Worm (Caenorhabditis elegans) whole organism, young adult: Measurements from ENCODE around the gene C56G2.4.

Source experiments
- ama-1 ChIP-seq, 3 experiments: fragments of 150-350 bp in 1 of 3; sonication (generic microtip) in 2 of 3; optimal IDR thresholded peaks; 2 replicates each; lab custom pipeline; 2014 to 2018; ENCODE audit warnings: missing biosample characterization in 2 of 3, missing genetic modification characterization in 2 of 3, missing genetic modification reagents in 2 of 3
- athp-1 ChIP-seq: sonication (generic microtip); optimal IDR thresholded peaks from 2 replicates; lab custom pipeline; 2017; ENCODE audit warnings: mild to moderate bottlenecking, missing genetic modification characterization, missing compliant biosample characterization
- ceh-100 ChIP-seq: fragments of 200-800 bp; sonication (Bioruptor generic); IDR thresholded peaks from 2 replicates; pipeline ENCODE4 v1.3.6; 2022; ENCODE audit warnings: missing genetic modification reagents, missing genetic modification characterization, missing compliant biosample characterization
- dpff-1 ChIP-seq: sonication (generic microtip); optimal IDR thresholded peaks from 2 replicates; lab custom pipeline; 2017; ENCODE audit warnings: mild to moderate bottlenecking, missing genetic modification characterization, missing compliant biosample characterization
- lin-54 ChIP-seq: fragments of 200-800 bp; sonication (Bioruptor generic); optimal IDR thresholded peaks from 2 replicates; lab custom pipeline; 2018; ENCODE audit warnings: mild to moderate bottlenecking, missing genetic modification characterization, missing compliant biosample characterization
- lsl-1 ChIP-seq: fragments of 200-800 bp; sonication (Bioruptor generic); optimal IDR thresholded peaks from 2 replicates; lab custom pipeline; 2018; ENCODE audit warnings: mild to moderate bottlenecking, missing genetic modification characterization, moderate library complexity, missing compliant biosample characterization
- madf-10 ChIP-seq: sonication (generic microtip); optimal IDR thresholded peaks from 2 replicates; lab custom pipeline; 2016; ENCODE audit warnings: mild to moderate bottlenecking, missing genetic modification characterization, missing compliant biosample characterization
- mxl-1 ChIP-seq: sonication (generic microtip); optimal IDR thresholded peaks from 2 replicates; lab custom pipeline; 2016; ENCODE audit warnings: missing genetic modification characterization, missing compliant biosample characterization
- nfya-2 ChIP-seq: fragments of 200-800 bp; sonication (Bioruptor generic); IDR thresholded peaks from 2 replicates; pipeline ENCODE4 v1.3.6; 2022; ENCODE audit warnings: missing genetic modification reagents, missing genetic modification characterization, missing compliant biosample characterization
- nhr-90 ChIP-seq: sonication (generic microtip); optimal IDR thresholded peaks from 2 replicates; lab custom pipeline; 2016; ENCODE audit warnings: missing genotype, mild to moderate bottlenecking, missing genetic modification characterization, missing compliant biosample characterization

DNA sequence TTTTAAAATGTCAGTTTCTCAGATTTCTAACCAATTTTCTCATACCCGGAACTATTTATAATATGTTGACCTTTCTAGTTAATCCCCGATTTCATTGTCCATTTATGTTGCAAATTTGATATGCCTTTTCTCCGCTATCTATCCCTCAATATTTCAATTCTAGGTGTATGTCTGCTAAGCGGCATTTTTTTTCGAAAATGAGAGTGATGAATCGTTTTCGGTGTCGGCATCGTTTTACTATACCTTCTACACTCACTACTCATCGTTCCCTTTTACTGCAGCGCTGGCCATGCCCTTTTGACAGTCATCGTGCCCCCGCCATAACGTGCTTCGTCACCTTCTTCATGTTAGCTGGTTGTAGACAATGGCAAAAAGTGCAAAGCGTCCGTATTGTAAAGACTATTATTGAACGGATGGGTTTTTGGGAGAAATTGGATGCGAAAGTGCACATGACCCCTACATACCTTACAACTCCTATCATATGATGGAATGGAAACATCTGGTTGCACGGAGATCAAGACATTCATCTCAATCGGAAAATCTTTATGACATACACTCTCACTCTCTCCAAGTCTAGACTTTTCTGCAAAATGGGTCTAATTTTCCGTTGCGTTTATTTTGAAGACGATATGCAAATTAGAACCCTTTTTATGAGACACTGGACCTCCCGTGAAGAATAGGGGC lies 27.8 kb downstream of the C56G2.4 start:
- no peak for TF ChIP-seq nhr-90 (tag; lab: Kevin White, UChicago)
- no peak for TF ChIP-seq athp-1 (tag; lab: Kevin White, UChicago)
- TF ChIP-seq lin-54 (GFP tag; lab: Kevin White, UChicago), result no peak
- no peak for TF ChIP-seq mxl-1 (tag; lab: Kevin White, UChicago)
- no peak for TF ChIP-seq ama-1 (optimal IDR thresholded peaks at IDR 0.05; lab: Kevin White, UChicago)
- no peak for TF ChIP-seq ama-1 (GFP tag; optimal IDR thresholded peaks at IDR 0.05; lab: Kevin White, UChicago)
- no peak for TF ChIP-seq lsl-1
- TF ChIP-seq nfya-2 (GFP tag; lab: Robert Waterston, UW), result no peak
- no peak for TF ChIP-seq ceh-100 (GFP tag; lab: Robert Waterston, UW)
- TF ChIP-seq madf-10 (tag; lab: Kevin White, UChicago), result no peak
- TF ChIP-seq dpff-1 (tag; lab: Kevin White, UChicago), result no peak
